Fruit fly (Drosophila melanogaster): ENCODE data around the gene Gyc76C.
A peak's percentile ranks its signal among the peaks of the same experiment; 100 is the strongest.

Gene Gyc76C

DNA sequence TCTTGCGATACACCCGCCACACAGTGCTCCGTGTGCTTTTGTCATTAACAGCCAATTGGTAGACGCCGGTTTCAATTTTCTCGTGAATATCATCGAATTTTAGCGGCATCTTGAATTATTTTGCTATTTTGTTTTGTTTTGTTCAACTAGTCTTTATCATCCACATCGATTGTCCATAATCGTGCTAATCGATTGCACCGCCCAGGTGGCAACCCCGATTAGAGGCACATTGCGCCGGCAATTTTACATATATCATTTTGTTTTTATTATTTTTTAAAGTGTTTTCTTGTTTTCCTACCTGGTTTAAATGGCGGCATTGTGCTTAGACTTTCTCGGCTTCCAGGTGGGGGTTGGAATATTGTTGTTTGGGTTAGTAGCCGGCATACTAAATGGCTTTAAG, 12.5 kb upstream of the Gyc76C start, which contains the start of gene CG34116 (continued):
- TF ChIP-seq CG10565 (GFP tag; optimal IDR thresholded peaks at IDR 0.05) (no peak), CG7556 (GFP tag; optimal IDR thresholded peaks at IDR 0.05) (no peak), CG8281 (tag; optimal IDR thresholded peaks at IDR 0.05) (no peak), Hey (tag; optimal IDR thresholded peaks at IDR 0.05) (no peak), gsb (GFP tag; IDR thresholded peaks at IDR 0.05) (no peak), grn (GFP tag; optimal IDR thresholded peaks at IDR 0.05) (no peak), Dp (GFP tag; optimal IDR thresholded peaks at IDR 0.05) (no peak), CG15696 (tag; optimal IDR thresholded peaks at IDR 0.05) (no peak), bigmax (GFP tag; optimal IDR thresholded peaks at IDR 0.05) (no peak), CoRest (tag; optimal IDR thresholded peaks at IDR 0.05) (no peak), ftz-f1 (GFP tag; optimal IDR thresholded peaks at IDR 0.05) (no peak), odd (GFP tag; optimal IDR thresholded peaks at IDR 0.05) (no peak), Ets65A (GFP tag) (peak; percentile 38), CG10543 (GFP tag; optimal IDR thresholded peaks at IDR 0.05) (no peak), otp (GFP tag; IDR thresholded peaks at IDR 0.05) (no peak), dan (GFP tag; IDR thresholded peaks at IDR 0.05) (no peak), inv (GFP tag; IDR thresholded peaks at IDR 0.05; ENCODE audit: partially characterized antibody) (peak; percentile 41; the same call in 1 of the 2 replicates), B-H2 (GFP tag; optimal IDR thresholded peaks at IDR 0.05) (no peak), oc (tag; optimal IDR thresholded peaks at IDR 0.05) (no peak), CG13123 (GFP tag; optimal IDR thresholded peaks at IDR 0.05) (no peak), Dll (GFP tag; IDR thresholded peaks at IDR 0.05; ENCODE audit: partially characterized antibody) (peak; percentile 71), CG17612 (GFP tag; IDR thresholded peaks at IDR 0.05) (no peak), ham (GFP tag; IDR thresholded peaks at IDR 0.05) (no peak), GATAe (GFP tag; conservative IDR thresholded peaks at IDR 0.05) (no peak), CG10267 (tag; optimal IDR thresholded peaks at IDR 0.05) (no peak), Lpt (GFP tag; optimal IDR thresholded peaks at IDR 0.05) (no peak), chinmo (GFP tag; IDR thresholded peaks at IDR 0.05; ENCODE audit: partially characterized antibody) (no peak), CG12104 (GFP tag; optimal IDR thresholded peaks at IDR 0.05) (no peak), CG7372 (GFP tag; IDR thresholded peaks at IDR 0.05) (no peak), CG7271 (tag; optimal IDR thresholded peaks at IDR 0.05) (no peak), crol (GFP tag; IDR thresholded peaks at IDR 0.05) (no peak), CG4707 (GFP tag; optimal IDR thresholded peaks at IDR 0.05) (no peak), Gug (GFP tag; IDR thresholded peaks at IDR 0.05) (no peak), Sry-δ (GFP tag; optimal IDR thresholded peaks at IDR 0.05) (peak; percentile 48), tin (GFP tag; optimal IDR thresholded peaks at IDR 0.05) (no peak), pum (GFP tag; optimal IDR thresholded peaks at IDR 0.05) (no peak), YL-1 (GFP tag; optimal IDR thresholded peaks at IDR 0.05) (no peak), crc (GFP tag; optimal IDR thresholded peaks at IDR 0.05) (no peak), tx (GFP tag; optimal IDR thresholded peaks at IDR 0.05) (no peak), CG3847 (GFP tag; IDR thresholded peaks at IDR 0.05) (no peak), CG30020 (tag; optimal IDR thresholded peaks at IDR 0.05) (no peak), Fer1 (GFP tag; optimal IDR thresholded peaks at IDR 0.05) (no peak), sc (optimal IDR thresholded peaks at IDR 0.05) (no peak), sc (GFP tag; optimal IDR thresholded peaks at IDR 0.05) (no peak), CG7786 (GFP tag; optimal IDR thresholded peaks at IDR 0.05) (no peak), yki (optimal IDR thresholded peaks at IDR 0.05) (no peak), CG12391 (tag; optimal IDR thresholded peaks at IDR 0.05) (no peak), CG6175 (GFP tag; IDR thresholded peaks at IDR 0.05) (no peak), sd (tag; optimal IDR thresholded peaks at IDR 0.05) (no peak), HmgD (GFP tag; optimal IDR thresholded peaks at IDR 0.05) (no peak), Jarid2 (GFP tag; optimal IDR thresholded peaks at IDR 0.05) (no peak), CG13775 (GFP tag; optimal IDR thresholded peaks at IDR 0.05) (no peak), cad (GFP tag; optimal IDR thresholded peaks at IDR 0.05) (no peak)
